Fruit fly (Drosophila melanogaster) whole organism, embryonic: Measurements from ENCODE around the gene Mms19.

Experiments
- Abd-B ChIP-seq: fragments of 200-800 bp; sonication (Bioruptor generic); optimal IDR thresholded peaks from 2 replicates; lab custom pipeline; 2018; ENCODE audit warnings: missing biosample characterization, mild to moderate bottlenecking, missing genetic modification characterization, moderate library complexity
- Bgb ChIP-seq: fragments of 200-800 bp; sonication (Bioruptor generic); IDR thresholded peaks from 2 replicates; pipeline ENCODE4 v1.3.6; 2022; ENCODE audit warnings: missing biosample characterization, missing genetic modification characterization; ENCODE audit not compliant: partially characterized antibody
- CG10274 ChIP-seq: fragments of 200-800 bp; sonication (Bioruptor generic); optimal IDR thresholded peaks from 3 replicates; lab custom pipeline; 2017; ENCODE audit warnings: missing biosample characterization, mild to moderate bottlenecking, missing genetic modification characterization
- CG10462 ChIP-seq: fragments of 200-800 bp; sonication (Bioruptor generic); optimal IDR thresholded peaks from 2 replicates; lab custom pipeline; 2016; ENCODE audit warnings: missing biosample characterization, missing genetic modification characterization
- CG12155 ChIP-seq: fragments of 200-800 bp; sonication (Bioruptor generic); optimal IDR thresholded peaks from 3 replicates; lab custom pipeline; 2016; ENCODE audit warnings: missing biosample characterization, missing genetic modification characterization
- CG14860 ChIP-seq: fragments of 200-800 bp; sonication (Bioruptor generic); IDR thresholded peaks from 3 replicates; pipeline ENCODE4 v1.3.6; 2022; ENCODE audit warnings: missing biosample characterization, missing genetic modification characterization; ENCODE audit not compliant: partially characterized antibody
- CG15514 ChIP-seq: fragments of 200-800 bp; sonication (Bioruptor generic); optimal IDR thresholded peaks from 3 replicates; lab custom pipeline; 2017; ENCODE audit warnings: missing biosample characterization, missing genetic modification characterization, mild to moderate bottlenecking, moderate library complexity, missing genetic modification reagents
- CG15601 ChIP-seq: fragments of 200-800 bp; sonication (Bioruptor generic); optimal IDR thresholded peaks from 3 replicates; lab custom pipeline; 2019; ENCODE audit warnings: missing biosample characterization, mild to moderate bottlenecking, missing genetic modification characterization, moderate library complexity
- CG30431 ChIP-seq: fragments of 200-800 bp; sonication (Bioruptor generic); optimal IDR thresholded peaks from 2 replicates; lab custom pipeline; 2017; ENCODE audit warnings: missing biosample characterization, missing genetic modification characterization
- CG3065 ChIP-seq: fragments of 200-800 bp; sonication (Bioruptor generic); optimal IDR thresholded peaks from 2 replicates; lab custom pipeline; 2016; ENCODE audit warnings: missing biosample characterization, missing genetic modification characterization
- CG33213 ChIP-seq: fragments of 200-800 bp; sonication (Bioruptor generic); optimal IDR thresholded peaks from 3 replicates; lab custom pipeline; 2016; ENCODE audit warnings: missing biosample characterization, missing genetic modification characterization
- CG34422 ChIP-seq: fragments of 200-800 bp; sonication (Bioruptor generic); IDR thresholded peaks from 3 replicates; pipeline ENCODE4 v1.3.6; 2022; ENCODE audit warnings: missing biosample characterization, missing genetic modification characterization
- CG4360 ChIP-seq: fragments of 200-800 bp; sonication (Bioruptor generic); IDR thresholded peaks from 2 replicates; pipeline ENCODE4 v1.3.6; 2022; ENCODE audit warnings: missing biosample characterization, missing genetic modification characterization
- CG7745 ChIP-seq: fragments of 200-800 bp; sonication (Bioruptor generic); optimal IDR thresholded peaks from 2 replicates; lab custom pipeline; 2018; ENCODE audit warnings: missing biosample characterization, mild to moderate bottlenecking, missing genetic modification characterization, moderate library complexity
- CG7839 ChIP-seq: fragments of 200-800 bp; sonication (Bioruptor generic); optimal IDR thresholded peaks from 3 replicates; lab custom pipeline; 2018; ENCODE audit warnings: missing biosample characterization, mild to moderate bottlenecking, missing genetic modification characterization, moderate library complexity
- CG9876 ChIP-seq: fragments of 200-800 bp; sonication (Bioruptor generic); optimal IDR thresholded peaks from 2 replicates; lab custom pipeline; 2016; ENCODE audit warnings: missing biosample characterization, missing genetic modification characterization
- D19A ChIP-seq: fragments of 200-800 bp; optimal IDR thresholded peaks from 3 replicates; lab custom pipeline; 2019; ENCODE audit warnings: missing biosample characterization, mild to moderate bottlenecking, missing genetic modification characterization, moderate library complexity
- D19B ChIP-seq: fragments of 200-800 bp; sonication (Bioruptor generic); optimal IDR thresholded peaks from 2 replicates; lab custom pipeline; 2017; ENCODE audit warnings: missing biosample characterization, mild to moderate bottlenecking, missing genetic modification characterization
- Dll ChIP-seq: fragments of 200-800 bp; sonication (Bioruptor generic); IDR thresholded peaks from 4 replicates; pipeline ENCODE4 v1.3.6; 2022; ENCODE audit warnings: missing biosample characterization, missing genetic modification characterization; ENCODE audit not compliant: partially characterized antibody
- ERR ChIP-seq: fragments of 200-800 bp; sonication (Bioruptor generic); optimal IDR thresholded peaks from 2 replicates; lab custom pipeline; 2016; ENCODE audit warnings: missing biosample characterization, missing genetic modification characterization
- Ets65A ChIP-seq: fragments of 200-800 bp; sonication (Bioruptor generic); peaks from one replicate; lab custom pipeline; 2016; ENCODE audit warnings: missing biosample characterization, missing genetic modification characterization
- HLHmδ ChIP-seq: fragments of 200-800 bp; sonication (Bioruptor generic); optimal IDR thresholded peaks from 2 replicates; lab custom pipeline; 2018; ENCODE audit warnings: missing biosample characterization, mild to moderate bottlenecking, missing genetic modification characterization, moderate library complexity
- HmgD ChIP-seq: fragments of 200-800 bp; sonication (Bioruptor generic); optimal IDR thresholded peaks from 3 replicates; lab custom pipeline; 2016; ENCODE audit warnings: missing biosample characterization, missing genetic modification characterization
- Hr78 ChIP-seq, 2 experiments: fragments of 200-800 bp in 1 of 2; fragments of >200 bp in 1 of 2; sonication (Bioruptor generic) in 1 of 2; optimal IDR thresholded peaks; 2 replicates each; lab custom pipeline; 2017 to 2019; ENCODE audit warnings: missing biosample characterization in 2 of 2, missing genetic modification characterization in 2 of 2, mild to moderate bottlenecking in 1 of 2, moderate library complexity in 1 of 2
- Hsf ChIP-seq: fragments of 200-800 bp; sonication (Bioruptor generic); optimal IDR thresholded peaks from 3 replicates; lab custom pipeline; 2016; ENCODE audit warnings: missing biosample characterization, missing genetic modification characterization
- MTF-1 ChIP-seq: fragments of 200-800 bp; sonication (Bioruptor generic); optimal IDR thresholded peaks from 2 replicates; lab custom pipeline; 2018; ENCODE audit warnings: missing biosample characterization, mild to moderate bottlenecking, missing genetic modification characterization, borderline replicate concordance
- Mes4 ChIP-seq: fragments of 200-800 bp; sonication (Bioruptor generic); optimal IDR thresholded peaks from 2 replicates; lab custom pipeline; 2016; ENCODE audit warnings: missing biosample characterization, missing genetic modification characterization
- Nf-YA ChIP-seq: fragments of 200-800 bp; sonication (Bioruptor generic); IDR thresholded peaks from 2 replicates; pipeline ENCODE4 v1.3.6; 2022; ENCODE audit warnings: missing biosample characterization, missing genetic modification characterization
- Oli ChIP-seq: fragments of 200-800 bp; sonication (Bioruptor generic); optimal IDR thresholded peaks from 2 replicates; lab custom pipeline; 2018; ENCODE audit warnings: missing biosample characterization, mild to moderate bottlenecking, missing genetic modification characterization, moderate library complexity
- chinmo ChIP-seq: fragments of 200-800 bp; sonication (Bioruptor generic); IDR thresholded peaks from 4 replicates; pipeline ENCODE4 v1.3.6; 2022; ENCODE audit warnings: missing biosample characterization, missing genetic modification characterization; ENCODE audit not compliant: partially characterized antibody
- da ChIP-seq: fragments of 200-800 bp; sonication (Bioruptor generic); optimal IDR thresholded peaks from 2 replicates; lab custom pipeline; 2016; ENCODE audit warnings: missing biosample characterization, missing genetic modification characterization
- dmrt99B ChIP-seq: fragments of 200-800 bp; sonication (Bioruptor generic); optimal IDR thresholded peaks from 2 replicates; lab custom pipeline; 2018; ENCODE audit warnings: missing biosample characterization, mild to moderate bottlenecking, missing genetic modification characterization, moderate library complexity
- exex ChIP-seq: fragments of 200-800 bp; sonication (Bioruptor generic); optimal IDR thresholded peaks from 4 replicates; lab custom pipeline; 2018; ENCODE audit warnings: missing biosample characterization, mild to moderate bottlenecking, missing genetic modification characterization, moderate library complexity
- gcm ChIP-seq: fragments of 200-800 bp; sonication (Bioruptor generic); optimal IDR thresholded peaks from 2 replicates; lab custom pipeline; 2019; ENCODE audit warnings: missing biosample characterization, mild to moderate bottlenecking, missing genetic modification characterization, moderate library complexity
- gsb ChIP-seq: fragments of 200-800 bp; sonication (Bioruptor generic); IDR thresholded peaks from 2 replicates; pipeline ENCODE4 v1.3.6; 2022; ENCODE audit warnings: missing biosample characterization, missing genetic modification characterization
- gsb-n ChIP-seq: fragments of 200-800 bp; sonication (Bioruptor generic); optimal IDR thresholded peaks from 3 replicates; lab custom pipeline; 2018; ENCODE audit warnings: missing biosample characterization, mild to moderate bottlenecking, missing genetic modification characterization
- gt ChIP-seq: fragments of 200-800 bp; sonication (Bioruptor generic); IDR thresholded peaks from 2 replicates; pipeline ENCODE4 v1.3.6; 2022; ENCODE audit warnings: missing biosample characterization, missing genetic modification characterization
- hth ChIP-seq: fragments of >200 bp; optimal IDR thresholded peaks from 2 replicates; lab custom pipeline; 2017; ENCODE audit warnings: inconsistent platforms
- lab ChIP-seq: fragments of 200-800 bp; sonication (Bioruptor generic); optimal IDR thresholded peaks from 3 replicates; lab custom pipeline; 2017; ENCODE audit warnings: missing biosample characterization, missing genetic modification characterization, mild to moderate bottlenecking, moderate library complexity, missing genetic modification reagents
- mam ChIP-seq: fragments of 200-800 bp; sonication (Bioruptor generic); optimal IDR thresholded peaks from 3 replicates; lab custom pipeline; 2016; ENCODE audit warnings: missing biosample characterization, missing genetic modification characterization
- ro ChIP-seq: fragments of 200-800 bp; sonication (Bioruptor generic); IDR thresholded peaks from 2 replicates; pipeline ENCODE4 v1.3.6; 2022; ENCODE audit warnings: missing biosample characterization, missing genetic modification characterization
- sens ChIP-seq: fragments of 200-800 bp; sonication (Bioruptor generic); peaks from one replicate; lab custom pipeline; 2016; ENCODE audit warnings: missing biosample characterization, missing genetic modification characterization
- sima ChIP-seq: fragments of 200-800 bp; sonication (Bioruptor generic); optimal IDR thresholded peaks from 2 replicates; lab custom pipeline; 2016; ENCODE audit warnings: missing biosample characterization, missing genetic modification characterization
- sob ChIP-seq: fragments of 200-800 bp; sonication (Bioruptor generic); IDR thresholded peaks from 2 replicates; pipeline ENCODE4 v1.3.6; 2022; ENCODE audit warnings: missing biosample characterization, missing genetic modification characterization
- vfl ChIP-seq: fragments of 200-800 bp; sonication (Bioruptor generic); optimal IDR thresholded peaks from 2 replicates; lab custom pipeline; 2016; ENCODE audit warnings: missing biosample characterization, missing genetic modification characterization

The Mms19 gene

dm6 chr3R:5203796-5204195 lies 28.5 kb upstream of the Mms19 start (continued):
- TF ChIP-seq sob (GFP tag; lab: Robert Waterston, UW), result no peak
- no peak for TF ChIP-seq CG10462 (GFP tag; lab: Kevin White, UChicago)
- no peak for TF ChIP-seq Hsf
- TF ChIP-seq ERR (GFP tag; lab: Kevin White, UChicago), result no peak
- no peak for TF ChIP-seq CG30431 (GFP tag; lab: Kevin White, UChicago)
- no peak for TF ChIP-seq sima (GFP tag; lab: Kevin White, UChicago)
- TF ChIP-seq exex, result no peak
- no peak for TF ChIP-seq CG15514 (GFP tag; lab: Kevin White, UChicago)
- TF ChIP-seq lab (GFP tag; lab: Kevin White, UChicago), result peak; percentile 8
- TF ChIP-seq CG15601 (tag; lab: Kevin White, UChicago), result peak; percentile 5
- TF ChIP-seq CG4360, result no peak
- TF ChIP-seq Mes4, result no peak
- TF ChIP-seq Nf-YA (GFP tag; lab: Robert Waterston, UW), result no peak
- no peak for TF ChIP-seq ro (GFP tag; lab: Robert Waterston, UW)
- no peak for TF ChIP-seq Dll (GFP tag; lab: Robert Waterston, UW)
- no peak for TF ChIP-seq MTF-1
- TF ChIP-seq CG3065 (GFP tag; lab: Kevin White, UChicago), result no peak
- no peak for TF ChIP-seq HLHmδ
- TF ChIP-seq CG10274 (GFP tag; lab: Kevin White, UChicago), result no peak
- TF ChIP-seq CG9876, result no peak
- TF ChIP-seq Hr78 (GFP tag; optimal IDR thresholded peaks at IDR 0.05; lab: Kevin White, UChicago), result peak in 1 of 2 experiments; percentile 51
- no peak for TF ChIP-seq gsb-n (tag; lab: Kevin White, UChicago)
- TF ChIP-seq CG7839 (tag; lab: Kevin White, UChicago), result no peak
- peak; percentile 8 for TF ChIP-seq CG7745
- TF ChIP-seq CG12155 (GFP tag; lab: Kevin White, UChicago), result no peak
- TF ChIP-seq Abd-B, result no peak
- no peak for TF ChIP-seq D19B (GFP tag; lab: Kevin White, UChicago)
- TF ChIP-seq chinmo, result 0 out of 4 replicates have a peak, but pooled peaks have one; percentile 51
- no peak for TF ChIP-seq gt
- TF ChIP-seq dmrt99B, result no peak
- no peak for TF ChIP-seq vfl
- TF ChIP-seq D19A (tag; lab: Kevin White, UChicago), result no peak
- no peak for TF ChIP-seq HmgD
- peak; percentile 79 for TF ChIP-seq sens (GFP tag; lab: Kevin White, UChicago)
- TF ChIP-seq Oli (tag; lab: Kevin White, UChicago), result no peak
- no peak for TF ChIP-seq da
- TF ChIP-seq mam (GFP tag; lab: Kevin White, UChicago), result no peak

DNA sequence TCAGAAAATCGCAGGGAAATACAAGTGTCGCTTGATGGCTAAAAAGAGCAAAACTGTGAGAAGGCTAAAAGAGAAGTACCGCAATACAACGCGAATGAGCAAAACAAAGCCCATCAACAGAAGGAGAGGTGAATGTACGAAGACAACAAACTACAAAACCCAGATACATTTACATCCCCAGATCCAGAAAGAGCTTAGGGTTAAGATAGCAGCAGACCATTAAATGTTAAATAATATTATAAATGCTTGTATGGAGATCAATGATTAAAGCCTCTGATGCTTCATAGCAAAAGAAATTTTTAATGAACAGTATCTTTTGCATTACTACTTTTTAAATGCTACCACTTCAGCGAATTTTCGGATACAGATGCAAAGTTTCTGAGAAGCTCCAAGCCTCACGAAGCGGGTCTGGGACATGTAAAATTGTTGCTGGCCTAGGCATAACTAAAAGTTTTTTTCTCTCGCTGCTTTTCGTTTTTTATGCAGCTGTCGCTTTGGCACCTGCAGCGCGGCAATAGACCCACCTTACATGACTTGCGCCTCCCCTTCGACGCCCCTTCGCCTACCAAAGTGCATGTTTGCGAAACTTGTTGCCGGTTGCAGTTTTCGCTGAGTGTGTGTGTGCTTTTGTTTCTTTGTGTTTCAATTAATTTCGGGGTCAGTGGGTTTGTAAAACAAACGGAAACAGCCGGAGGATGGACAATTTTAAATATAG lies 26.9 kb upstream of the Mms19 start:
- no peak for TF ChIP-seq CG14860
- TF ChIP-seq gcm, result no peak
- TF ChIP-seq Ets65A (GFP tag; lab: Kevin White, UChicago), result peak; percentile 66
- TF ChIP-seq CG33213 (GFP tag; lab: Kevin White, UChicago), result no peak
- no peak for TF ChIP-seq gsb (GFP tag; lab: Robert Waterston, UW)
- no peak for TF ChIP-seq hth (lab: Kevin White, UChicago)
- no peak for TF ChIP-seq Bgb
- no peak for TF ChIP-seq CG34422 (GFP tag; lab: Robert Waterston, UW)
